Worm (Caenorhabditis elegans): ENCODE results near the gene mec-9.

Gene mec-9

DNA sequence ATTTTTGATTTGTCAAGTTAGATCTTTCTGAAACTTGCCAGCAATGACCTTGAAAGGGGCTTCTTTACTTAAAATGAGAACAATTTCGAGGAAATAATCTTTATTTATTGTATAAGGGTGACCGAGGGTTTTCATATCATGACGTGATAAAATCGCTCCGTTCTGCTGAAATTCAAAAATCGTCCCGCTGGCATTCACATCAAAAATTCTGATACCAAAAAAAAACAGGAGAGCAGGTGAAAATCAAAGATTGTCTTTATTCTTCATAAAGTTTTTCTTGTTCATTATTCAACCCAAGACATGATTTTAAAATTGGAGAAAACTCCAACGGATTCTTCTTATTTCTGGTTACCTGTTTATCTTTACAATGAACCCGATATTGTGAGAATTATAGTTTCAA lies 29.2 kb upstream of the mec-9 start, which contains the start of gene sre-28:
TSS of gene sre-28 (plus strand) at position 301 of the 400 bp plus-strand sequence.
- no peak for TF ChIP-seq ahr-1 (tag; optimal IDR thresholded peaks at IDR 0.05)
- no peak for TF ChIP-seq ceh-14 (tag; optimal IDR thresholded peaks at IDR 0.05)
- TF ChIP-seq mec-3 (tag; optimal IDR thresholded peaks at IDR 0.05; ENCODE audit: borderline replicate concordance): no peak
- TF ChIP-seq ceh-30 (tag; optimal IDR thresholded peaks at IDR 0.05): no peak
- no peak for TF ChIP-seq pag-3 (tag; optimal IDR thresholded peaks at IDR 0.05; ENCODE audit: borderline replicate concordance)

DNA sequence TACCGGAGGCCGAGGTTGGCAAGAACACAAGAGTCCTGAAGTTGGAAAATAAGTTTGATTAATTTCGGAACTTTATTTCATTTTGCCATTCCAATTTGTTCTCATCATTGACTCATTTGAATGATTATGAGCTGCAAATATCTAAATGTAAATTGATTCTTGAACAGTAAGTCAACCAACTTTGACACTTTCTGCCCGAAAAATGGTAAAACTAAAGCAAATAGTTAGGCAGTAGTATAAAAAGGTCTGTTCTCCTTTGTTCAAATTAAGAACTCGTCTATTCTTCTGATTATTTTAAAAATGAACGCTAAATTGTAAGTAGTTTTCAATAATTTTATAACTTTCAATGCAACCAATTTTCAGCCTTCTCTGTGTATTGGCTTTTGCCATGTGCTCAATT lies 28.1 kb upstream of the mec-9 start, which contains the start of gene fipr-12:
TSS of gene fipr-12 (plus strand) at position 301 of the 400 bp plus-strand sequence.
- TF ChIP-seq ceh-24 (tag; optimal IDR thresholded peaks at IDR 0.05) (no peak), zip-5 (tag; optimal IDR thresholded peaks at IDR 0.05) (no peak), tbx-7 (tag; optimal IDR thresholded peaks at IDR 0.05) (no peak), hlh-6 (tag; optimal IDR thresholded peaks at IDR 0.05) (no peak), Y22D7AL.16 (tag; optimal IDR thresholded peaks at IDR 0.05) (no peak), C38D4.7 (GFP tag; optimal IDR thresholded peaks at IDR 0.05) (no peak), pqm-1 (tag; optimal IDR thresholded peaks at IDR 0.05) (no peak), hlh-13 (GFP tag; optimal IDR thresholded peaks at IDR 0.05) (no peak), sdc-2 (tag; optimal IDR thresholded peaks at IDR 0.05) (no peak), syd-9 (tag; optimal IDR thresholded peaks at IDR 0.05) (no peak), ahr-1 (tag; optimal IDR thresholded peaks at IDR 0.05) (no peak), pros-1 (tag; optimal IDR thresholded peaks at IDR 0.05) (no peak), ceh-30 (tag; optimal IDR thresholded peaks at IDR 0.05) (no peak), nfya-1 (tag; optimal IDR thresholded peaks at IDR 0.05) (no peak), dve-1 (tag; optimal IDR thresholded peaks at IDR 0.05) (no peak), pha-4 (tag; optimal IDR thresholded peaks at IDR 0.05) (no peak), pha-2 (tag; optimal IDR thresholded peaks at IDR 0.05) (no peak), hlh-8 (tag; optimal IDR thresholded peaks at IDR 0.05) (no peak), eyg-1 (tag; optimal IDR thresholded peaks at IDR 0.05) (no peak)

DNA sequence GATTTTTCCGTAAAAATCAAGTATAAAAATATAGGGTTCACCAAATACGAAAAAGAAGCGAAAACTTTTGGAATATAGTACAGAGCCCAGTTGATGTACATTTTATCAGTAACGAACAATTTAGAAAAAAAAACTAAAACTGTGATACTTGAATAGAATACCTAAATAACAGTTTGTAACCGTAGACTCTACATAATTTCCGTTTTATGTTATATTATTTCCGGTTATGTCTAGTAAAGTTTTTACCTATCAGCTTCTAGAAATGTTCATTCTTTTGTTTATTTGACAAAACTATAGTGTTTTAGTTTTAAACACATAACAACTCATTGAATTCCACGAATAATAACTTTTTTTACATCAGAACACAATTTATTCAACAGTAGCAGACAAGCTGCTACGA lies 22.5 kb upstream of the mec-9 start, which contains the start of gene srj-33:
TSS of gene srj-33 (minus strand) at position 101 of the 400 bp plus-strand sequence.
- TF ChIP-seq pha-4 (tag; optimal IDR thresholded peaks at IDR 0.05): no peak
- TF ChIP-seq unc-42 (tag; optimal IDR thresholded peaks at IDR 0.05): no peak
- TF ChIP-seq ceh-14 (tag; optimal IDR thresholded peaks at IDR 0.05): no peak
- TF ChIP-seq sox-2 (GFP tag; IDR thresholded peaks at IDR 0.05): no peak
- no peak for TF ChIP-seq ceh-22 (tag; optimal IDR thresholded peaks at IDR 0.05)
- no peak for TF ChIP-seq C38D4.7 (GFP tag; optimal IDR thresholded peaks at IDR 0.05)
- no peak for TF ChIP-seq dve-1 (tag; optimal IDR thresholded peaks at IDR 0.05)
- TF ChIP-seq sdc-2 (tag; optimal IDR thresholded peaks at IDR 0.05): no peak
- TF ChIP-seq nfya-1 (tag; optimal IDR thresholded peaks at IDR 0.05): no peak
- TF ChIP-seq gmeb-2 (tag; optimal IDR thresholded peaks at IDR 0.05): no peak
- TF ChIP-seq unc-86 (tag; optimal IDR thresholded peaks at IDR 0.05): no peak
- no peak for TF ChIP-seq ama-1 (optimal IDR thresholded peaks at IDR 0.05)
- no peak for TF ChIP-seq pqm-1 (tag; optimal IDR thresholded peaks at IDR 0.05)
- TF ChIP-seq pat-9 (tag; optimal IDR thresholded peaks at IDR 0.05): no peak
- no peak for TF ChIP-seq K09A11.1 (tag; optimal IDR thresholded peaks at IDR 0.05; ENCODE audit: insufficient read depth)
- TF ChIP-seq lim-6 (tag; optimal IDR thresholded peaks at IDR 0.05): no peak
- no peak for TF ChIP-seq hlh-8 (tag; optimal IDR thresholded peaks at IDR 0.05)

DNA sequence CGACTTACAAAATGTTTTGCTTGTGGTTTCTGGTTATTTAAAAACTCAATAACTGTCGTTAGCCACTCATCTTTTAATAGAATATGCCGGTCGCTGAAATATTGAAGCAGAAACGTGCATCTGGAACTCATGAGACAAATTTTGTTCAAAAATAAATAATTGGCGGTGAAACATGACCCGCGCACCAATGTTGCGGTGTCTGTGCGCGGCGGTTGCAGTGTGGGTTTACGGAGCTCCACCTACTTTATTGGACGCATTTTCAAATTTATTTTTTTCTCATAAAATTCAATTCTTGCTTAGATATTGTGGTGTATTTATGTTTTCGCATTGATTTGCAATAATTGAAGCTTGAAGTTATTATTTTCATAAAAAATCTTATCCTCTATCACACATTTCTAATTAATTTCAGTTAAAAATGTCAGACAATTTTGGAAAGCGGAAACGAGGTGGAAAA lies 15.7 kb upstream of the mec-9 start, which contains the start of the genes rmh-2 and suds-3:
TSS of gene rmh-2 (minus strand) at position 164 of the 454 bp plus-strand sequence.
TSS of gene suds-3 (plus strand) at position 404 of the 454 bp plus-strand sequence.
- TF ChIP-seq tbx-2 (tag; optimal IDR thresholded peaks at IDR 0.05) (peak; percentile 38), ceh-34 (tag; optimal IDR thresholded peaks at IDR 0.05) (peak; percentile 65), ceh-31 (tag; optimal IDR thresholded peaks at IDR 0.05) (peak; percentile 4), nfya-1 (tag; optimal IDR thresholded peaks at IDR 0.05) (peak; percentile 43), npax-4 (tag; optimal IDR thresholded peaks at IDR 0.05) (no peak), unc-42 (tag; optimal IDR thresholded peaks at IDR 0.05) (no peak), elt-2 (tag; optimal IDR thresholded peaks at IDR 0.05) (peak; percentile 20), K09A11.1 (tag; optimal IDR thresholded peaks at IDR 0.05; ENCODE audit: insufficient read depth) (peak; percentile 49)

Measured in whole organism, late embryonic.